Worm (Caenorhabditis elegans) whole organism, L1 larva: Measurements from ENCODE around the gene oig-2.
"Not testable (repeated sequence)": the region's sequence is repeated elsewhere in the genome, so short reads cannot be mapped to it uniquely, and the experiment has no call there.

Source experiments
- ama-1 ChIP-seq: fragments of 150-350 bp; optimal IDR thresholded peaks from 2 replicates; lab custom pipeline; 2014
- ces-1 ChIP-seq: fragments of 150-350 bp; optimal IDR thresholded peaks from 2 replicates; lab custom pipeline; 2014; ENCODE audit warnings: missing biosample characterization, missing genetic modification reagents, missing genetic modification characterization
- efl-1 ChIP-seq, 4 experiments: fragments of 150-350 bp; optimal IDR thresholded peaks in 3 of 4; peaks in 1 of 4; 1 replicate in 1 of 4; 2 replicates in 3 of 4; lab custom pipeline; 2014; ENCODE audit warnings: missing biosample characterization in 2 of 4, missing genetic modification characterization in 2 of 4, missing genetic modification reagents in 2 of 4
- fos-1 ChIP-seq: fragments of 150-350 bp; optimal IDR thresholded peaks from 2 replicates; lab custom pipeline; 2014; ENCODE audit warnings: missing biosample characterization, missing genetic modification characterization
- mab-9 ChIP-seq: fragments of 200-800 bp; sonication (Bioruptor generic); IDR thresholded peaks from 2 replicates; pipeline ENCODE4 v1.3.6; 2022; ENCODE audit warnings: missing genetic modification reagents, missing genetic modification characterization, missing compliant biosample characterization
- mep-1 ChIP-seq: fragments of 150-350 bp; optimal IDR thresholded peaks from 2 replicates; lab custom pipeline; 2014; ENCODE audit warnings: missing biosample characterization, missing genetic modification characterization
- nhr-11 ChIP-seq: fragments of 150-350 bp; optimal IDR thresholded peaks from 2 replicates; lab custom pipeline; 2014; ENCODE audit warnings: missing biosample characterization, missing genetic modification characterization
- nhr-12 ChIP-seq: sonication (generic microtip); optimal IDR thresholded peaks from 2 replicates; lab custom pipeline; 2017; ENCODE audit warnings: missing biosample characterization, missing genetic modification characterization
- nhr-237 ChIP-seq: fragments of 150-350 bp; optimal IDR thresholded peaks from 2 replicates; lab custom pipeline; 2014; ENCODE audit warnings: missing biosample characterization, missing genetic modification characterization
- nhr-28 ChIP-seq: fragments of 150-350 bp; optimal IDR thresholded peaks from 2 replicates; lab custom pipeline; 2014; ENCODE audit warnings: missing biosample characterization, missing genetic modification characterization
- skn-1 ChIP-seq: fragments of 150-350 bp; optimal IDR thresholded peaks from 2 replicates; lab custom pipeline; 2014; ENCODE audit warnings: missing biosample characterization, missing genetic modification characterization
- snu-23 ChIP-seq: sonication (generic microtip); optimal IDR thresholded peaks from 2 replicates; lab custom pipeline; 2016; ENCODE audit warnings: missing genetic modification characterization, missing compliant biosample characterization
- tbx-2 ChIP-seq: sonication (generic microtip); optimal IDR thresholded peaks from 2 replicates; lab custom pipeline; 2016; ENCODE audit warnings: missing genetic modification characterization, missing compliant biosample characterization
- unc-86 ChIP-seq: sonication (generic microtip); optimal IDR thresholded peaks from 2 replicates; lab custom pipeline; 2016; ENCODE audit warnings: missing genetic modification characterization, missing compliant biosample characterization

DNA sequence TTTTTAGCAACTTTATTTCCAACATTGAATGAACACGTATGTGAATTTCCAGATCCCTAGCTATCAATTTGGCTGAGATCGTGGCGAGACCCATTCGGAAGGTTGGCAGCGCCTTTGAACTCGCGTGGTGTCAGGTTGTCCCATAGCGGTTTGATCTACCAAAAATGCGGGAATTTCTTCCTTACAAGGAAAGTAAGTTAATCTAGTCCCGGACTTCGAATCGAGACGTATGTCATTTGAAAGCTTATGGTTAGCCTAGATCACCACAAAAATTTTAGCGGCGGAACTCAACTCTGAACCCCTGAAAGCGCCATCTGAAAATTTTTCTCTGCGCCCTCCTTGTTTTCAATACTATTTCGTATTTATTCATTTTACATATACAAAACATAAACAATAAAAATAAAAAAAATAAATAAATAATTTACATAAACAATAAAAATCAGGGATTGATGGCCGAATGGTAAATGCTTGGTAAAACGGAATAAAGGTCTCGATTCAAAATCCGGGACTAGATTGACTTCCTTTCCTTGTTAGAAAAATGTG, 23.8 kb upstream of the oig-2 start, which contains the start of gene F18A11.2:
- not testable (repeated sequence) for TF ChIP-seq tbx-2 (tag; lab: Kevin White, UChicago); ama-1 (lab: Kevin White, UChicago); fos-1 (tag; lab: Kevin White, UChicago); snu-23 (GFP tag; lab: Kevin White, UChicago); nhr-12; efl-1 (optimal IDR thresholded peaks at IDR 0.05; lab: Kevin White, UChicago); efl-1 (GFP tag; optimal IDR thresholded peaks at IDR 0.05 in 1 of 2; lab: Kevin White, UChicago); nhr-28 (tag; lab: Kevin White, UChicago); unc-86 (tag; lab: Kevin White, UChicago); mab-9 (GFP tag; lab: Robert Waterston, UW); nhr-11 (tag; lab: Kevin White, UChicago); ces-1 (GFP tag; lab: Kevin White, UChicago); mep-1; nhr-237 (tag; lab: Kevin White, UChicago); skn-1
